Worm (Caenorhabditis elegans) whole organism, early embryonic: ENCODE measurements around the gene ugt-17.

Experiments used
- B0310.2 ChIP-seq: sonication (generic microtip); optimal IDR thresholded peaks from 2 replicates; lab custom pipeline; 2016; ENCODE audit warnings: mild to moderate bottlenecking, missing genetic modification characterization, missing compliant biosample characterization
- F13C5.2 ChIP-seq: sonication (generic microtip); optimal IDR thresholded peaks from 2 replicates; lab custom pipeline; 2017; ENCODE audit warnings: mild to moderate bottlenecking, missing genetic modification characterization, inconsistent platforms, missing compliant biosample characterization
- aly-1 ChIP-seq: sonication (generic microtip); optimal IDR thresholded peaks from 2 replicates; lab custom pipeline; 2016; ENCODE audit warnings: missing genetic modification characterization, missing compliant biosample characterization
- ama-1 ChIP-seq: fragments of 150-350 bp; optimal IDR thresholded peaks from 2 replicates; lab custom pipeline; 2014
- ceh-13 ChIP-seq: fragments of 200-800 bp; sonication (Bioruptor generic); optimal IDR thresholded peaks from 2 replicates; lab custom pipeline; 2018; ENCODE audit warnings: mild to moderate bottlenecking, missing genetic modification characterization, missing compliant biosample characterization
- ceh-36 ChIP-seq: sonication (generic microtip); optimal IDR thresholded peaks from 2 replicates; lab custom pipeline; 2016; ENCODE audit warnings: missing genetic modification characterization, inconsistent platforms, missing compliant biosample characterization
- ets-7 ChIP-seq: sonication (generic microtip); optimal IDR thresholded peaks from 2 replicates; lab custom pipeline; 2016; ENCODE audit warnings: missing genotype, missing genetic modification characterization, missing compliant biosample characterization
- flt-1 ChIP-seq: fragments of 200-800 bp; sonication (Bioruptor generic); IDR thresholded peaks from 2 replicates; pipeline ENCODE4 v1.3.6; 2022; ENCODE audit warnings: missing genetic modification characterization, missing compliant biosample characterization
- hmbx-1 ChIP-seq: sonication (generic microtip); optimal IDR thresholded peaks from 2 replicates; lab custom pipeline; 2016; ENCODE audit warnings: mild to moderate bottlenecking, missing genetic modification characterization, missing compliant biosample characterization
- hmg-4 ChIP-seq: fragments of 200-800 bp; sonication (Bioruptor generic); optimal IDR thresholded peaks from 2 replicates; lab custom pipeline; 2018; ENCODE audit warnings: mild to moderate bottlenecking, missing genetic modification characterization, missing compliant biosample characterization
- hnd-1 ChIP-seq: sonication (generic microtip); optimal IDR thresholded peaks from 2 replicates; lab custom pipeline; 2016; ENCODE audit warnings: missing genetic modification characterization, missing compliant biosample characterization
- pes-1 ChIP-seq: fragments of 200-800 bp; sonication (Bioruptor generic); IDR thresholded peaks from 2 replicates; pipeline ENCODE4 v1.3.6; 2022; ENCODE audit warnings: missing genetic modification reagents, missing genetic modification characterization, missing compliant biosample characterization
- scrt-1 ChIP-seq: fragments of 200-800 bp; sonication (Bioruptor generic); IDR thresholded peaks from 2 replicates; pipeline ENCODE4 v1.3.6; 2022; ENCODE audit warnings: missing genetic modification characterization, missing compliant biosample characterization
- sea-1 ChIP-seq: fragments of 200-800 bp; sonication (Bioruptor generic); conservative IDR thresholded peaks from 2 replicates; pipeline ENCODE4 v1.3.6; 2022; ENCODE audit warnings: missing genetic modification characterization, missing compliant biosample characterization
- tbx-11 ChIP-seq: fragments of 200-800 bp; sonication (Bioruptor generic); IDR thresholded peaks from 2 replicates; pipeline ENCODE4 v1.3.6; 2022; ENCODE audit warnings: missing genetic modification characterization, missing compliant biosample characterization
- tbx-37 ChIP-seq: fragments of 200-800 bp; sonication (Bioruptor generic); conservative IDR thresholded peaks from 2 replicates; pipeline ENCODE4 v1.3.6; 2022; ENCODE audit warnings: missing genetic modification reagents, missing genetic modification characterization, missing compliant biosample characterization
- tra-4 ChIP-seq: sonication (generic microtip); optimal IDR thresholded peaks from 2 replicates; lab custom pipeline; 2017; ENCODE audit warnings: missing genetic modification characterization, missing compliant biosample characterization

Gene ugt-17

ce11 chrV:10066769-10067168 lies 38.0 kb downstream of the ugt-17 start, which contains the start of gene npr-39:
TSS of gene npr-39 (plus strand) at chrV:10067069.
- TF ChIP-seq B0310.2 (tag; lab: Kevin White, UChicago): no peak
- no peak for TF ChIP-seq tra-4 (tag; lab: Kevin White, UChicago)
- TF ChIP-seq scrt-1 (GFP tag; lab: Robert Waterston, UW): no peak
- TF ChIP-seq ets-7: no peak
- TF ChIP-seq flt-1 (GFP tag; lab: Robert Waterston, UW): no peak
- no peak for TF ChIP-seq hnd-1 (tag; lab: Kevin White, UChicago)
- TF ChIP-seq aly-1 (tag; lab: Kevin White, UChicago): no peak
- no peak for TF ChIP-seq F13C5.2 (tag; lab: Kevin White, UChicago)
- no peak for TF ChIP-seq ama-1 (lab: Kevin White, UChicago)
- TF ChIP-seq ceh-13: no peak
- TF ChIP-seq tbx-37 (GFP tag; lab: Robert Waterston, UW): no peak
- TF ChIP-seq hmbx-1 (tag; lab: Kevin White, UChicago): no peak

ce11 chrV:10065679-10066078 lies 39.1 kb downstream of the ugt-17 start:
- TF ChIP-seq hmg-4 (GFP tag; lab: Kevin White, UChicago): no peak
- no peak for TF ChIP-seq ama-1 (lab: Kevin White, UChicago)
- no peak for TF ChIP-seq tbx-11 (GFP tag; lab: Robert Waterston, UW)
- TF ChIP-seq pes-1 (GFP tag; lab: Robert Waterston, UW): no peak
- no peak for TF ChIP-seq ets-7
- TF ChIP-seq aly-1 (tag; lab: Kevin White, UChicago): no peak
- TF ChIP-seq hnd-1 (tag; lab: Kevin White, UChicago): no peak
- no peak for TF ChIP-seq B0310.2 (tag; lab: Kevin White, UChicago)
- no peak for TF ChIP-seq tra-4 (tag; lab: Kevin White, UChicago)

- TF ChIP-seq hmg-4 (GFP tag; lab: Kevin White, UChicago): no peak
Measured at ce11 chrV:10064221-10064620, 40.5 kb downstream of the ugt-17 start, which contains the start of gene fipr-13. TSS of gene fipr-13 (plus strand) at chrV:10064521.

- TF ChIP-seq hmg-4 (GFP tag; lab: Kevin White, UChicago) (no peak), hmbx-1 (tag; lab: Kevin White, UChicago) (no peak), ets-7 (no peak), tbx-37 (GFP tag; lab: Robert Waterston, UW) (no peak), ceh-13 (no peak), F13C5.2 (tag; lab: Kevin White, UChicago) (no peak), flt-1 (GFP tag; lab: Robert Waterston, UW) (no peak), sea-1 (no peak), ama-1 (lab: Kevin White, UChicago) (no peak), hnd-1 (tag; lab: Kevin White, UChicago) (no peak), tra-4 (tag; lab: Kevin White, UChicago) (no peak), pes-1 (GFP tag; lab: Robert Waterston, UW) (no peak)
Measured at ce11 chrV:10060039-10060438, 44.7 kb downstream of the ugt-17 start.

- TF ChIP-seq hmbx-1 (tag; lab: Kevin White, UChicago) (no peak), ceh-13 (no peak), sea-1 (no peak), tbx-37 (GFP tag; lab: Robert Waterston, UW) (no peak), aly-1 (tag; lab: Kevin White, UChicago) (no peak), pes-1 (GFP tag; lab: Robert Waterston, UW) (no peak), hmg-4 (GFP tag; lab: Kevin White, UChicago) (no peak), hnd-1 (tag; lab: Kevin White, UChicago) (no peak), scrt-1 (GFP tag; lab: Robert Waterston, UW) (no peak), tbx-11 (GFP tag; lab: Robert Waterston, UW) (no peak), ceh-36 (no peak), ama-1 (lab: Kevin White, UChicago) (no peak), tra-4 (tag; lab: Kevin White, UChicago) (no peak), B0310.2 (tag; lab: Kevin White, UChicago) (no peak), F13C5.2 (tag; lab: Kevin White, UChicago) (no peak), flt-1 (GFP tag; lab: Robert Waterston, UW) (no peak)
Measured at ce11 chrV:10058748-10059147, 46.0 kb downstream of the ugt-17 start.

ce11 chrV:10054872-10055271 lies 49.9 kb downstream of the ugt-17 start, which contains the start of gene yif-1:
TSS of gene yif-1 (minus strand) at chrV:10054913.
- no peak for TF ChIP-seq tbx-37 (GFP tag; lab: Robert Waterston, UW)
- TF ChIP-seq B0310.2 (tag; lab: Kevin White, UChicago): no peak
- TF ChIP-seq tra-4 (tag; lab: Kevin White, UChicago): no peak
- no peak for TF ChIP-seq F13C5.2 (tag; lab: Kevin White, UChicago)
- TF ChIP-seq scrt-1 (GFP tag; lab: Robert Waterston, UW): no peak
- TF ChIP-seq ama-1 (lab: Kevin White, UChicago): no peak
- TF ChIP-seq pes-1 (GFP tag; lab: Robert Waterston, UW): no peak
- no peak for TF ChIP-seq tbx-11 (GFP tag; lab: Robert Waterston, UW)
- TF ChIP-seq sea-1: no peak
- no peak for TF ChIP-seq hnd-1 (tag; lab: Kevin White, UChicago)
